3 fruit fly cellular contexts compared by ENCODE assay signal in genomic region chrX:1562079-1562727, dm6.
TF ChIP-seq lines count a peak whose summit lies in the region.

No protein-coding gene starts in this region.

TF ChIP-seq in whole organism, prepupa, 60 proteins besides CTCF, POLR2A, EP300 and RAD21:
- no peak for TF ChIP-seq fd59A (GFP tag; optimal IDR thresholded peaks at IDR 0.05; lab: Kevin White, UChicago)
- TF ChIP-seq Eip75B (GFP tag; optimal IDR thresholded peaks at IDR 0.05; lab: Kevin White, UChicago): peak; percentile 16
- TF ChIP-seq CG6276 (GFP tag; optimal IDR thresholded peaks at IDR 0.05; lab: Kevin White, UChicago): no peak
- no peak for TF ChIP-seq vri (GFP tag; optimal IDR thresholded peaks at IDR 0.05; lab: Kevin White, UChicago)
- TF ChIP-seq Hr38 (GFP tag; optimal IDR thresholded peaks at IDR 0.05; lab: Kevin White, UChicago): no peak
- TF ChIP-seq Eip78C (GFP tag; lab: Kevin White, UChicago): peak; percentile 56
- TF ChIP-seq svp (GFP tag; lab: Kevin White, UChicago): peak; percentile 13
- no peak for TF ChIP-seq cyc (GFP tag; optimal IDR thresholded peaks at IDR 0.05; lab: Kevin White, UChicago)
- TF ChIP-seq CG3919 (GFP tag; optimal IDR thresholded peaks at IDR 0.05; lab: Kevin White, UChicago): no peak
- TF ChIP-seq achi (GFP tag; optimal IDR thresholded peaks at IDR 0.05; lab: Kevin White, UChicago): no peak
- TF ChIP-seq Blimp-1 (GFP tag; optimal IDR thresholded peaks at IDR 0.05; lab: Kevin White, UChicago): peak; percentile 81

TF ChIP-seq in whole organism, pupa, 21 proteins besides CTCF, POLR2A, EP300 and RAD21:
- TF ChIP-seq CG4496 (GFP tag; IDR thresholded peaks at IDR 0.05; lab: Robert Waterston, UW): no peak; the same call in 2 of the 3 replicates
- peak; percentile 27 for TF ChIP-seq CG13204 (GFP tag; optimal IDR thresholded peaks at IDR 0.05; lab: Kevin White, UChicago)

TF ChIP-seq in whole organism, wandering third instar larva, 38 proteins besides CTCF, POLR2A, EP300 and RAD21:
- TF ChIP-seq h (GFP tag; optimal IDR thresholded peaks at IDR 0.05; lab: Kevin White, UChicago) (peak; percentile 5), usp (GFP tag; optimal IDR thresholded peaks at IDR 0.05; lab: Kevin White, UChicago) (no peak), dsf (GFP tag; optimal IDR thresholded peaks at IDR 0.05; lab: Kevin White, UChicago; ENCODE audit: borderline replicate concordance) (no peak), br (GFP tag; optimal IDR thresholded peaks at IDR 0.05; lab: Kevin White, UChicago) (peak; percentile 15), woc (GFP tag; optimal IDR thresholded peaks at IDR 0.05; lab: Kevin White, UChicago) (no peak), psq (GFP tag; optimal IDR thresholded peaks at IDR 0.05; lab: Kevin White, UChicago) (peak; percentile 38), ey (GFP tag; optimal IDR thresholded peaks at IDR 0.05; lab: Kevin White, UChicago) (no peak), HLH106 (tag; optimal IDR thresholded peaks at IDR 0.05; lab: Kevin White, UChicago) (no peak), dl (GFP tag; optimal IDR thresholded peaks at IDR 0.05; lab: Kevin White, UChicago; ENCODE audit: insufficient read depth in 1 of 2, partially characterized antibody in 2 of 2) (peak in 1 of 2 experiments; percentile 42), Dif (GFP tag; optimal IDR thresholded peaks at IDR 0.05; lab: Kevin White, UChicago; ENCODE audit: partially characterized antibody) (peak; percentile 46), Vsx2 (GFP tag; optimal IDR thresholded peaks at IDR 0.05; lab: Kevin White, UChicago; ENCODE audit: partially characterized antibody) (peak; percentile 51), CG32264 (GFP tag; optimal IDR thresholded peaks at IDR 0.05; lab: Kevin White, UChicago) (no peak), pan (optimal IDR thresholded peaks at IDR 0.05; lab: Kevin White, UChicago) (no peak), fru (GFP tag; optimal IDR thresholded peaks at IDR 0.05; lab: Kevin White, UChicago) (peak; percentile 14), N (GFP tag; optimal IDR thresholded peaks at IDR 0.05; lab: Kevin White, UChicago) (no peak)
